Fruit fly (Drosophila melanogaster) whole organism, embryonic: Measurements from ENCODE around the gene CG45218.

Source experiments
- CG10366 ChIP-seq: fragments of 200-800 bp; sonication (Bioruptor generic); IDR thresholded peaks from 2 replicates; pipeline ENCODE4 v1.3.6; 2022; ENCODE audit warnings: missing biosample characterization, missing genetic modification characterization
- CG15479 ChIP-seq: fragments of 200-800 bp; sonication (Bioruptor generic); optimal IDR thresholded peaks from 3 replicates; lab custom pipeline; 2019; ENCODE audit warnings: missing biosample characterization, mild to moderate bottlenecking, missing genetic modification characterization, moderate library complexity
- CG18619 ChIP-seq: fragments of 200-800 bp; sonication (Bioruptor generic); optimal IDR thresholded peaks from 3 replicates; lab custom pipeline; 2017; ENCODE audit warnings: missing biosample characterization, mild to moderate bottlenecking, missing genetic modification characterization
- Dip2 ChIP-seq: fragments of 200-800 bp; sonication (Bioruptor generic); IDR thresholded peaks from 2 replicates; pipeline ENCODE4 v1.3.6; 2022; ENCODE audit warnings: missing biosample characterization, missing genetic modification characterization
- Elba2 ChIP-seq: fragments of 200-800 bp; sonication (Bioruptor generic); optimal IDR thresholded peaks from 3 replicates; lab custom pipeline; 2016; ENCODE audit warnings: missing biosample characterization, missing genetic modification characterization
- Oli ChIP-seq: fragments of 200-800 bp; sonication (Bioruptor generic); optimal IDR thresholded peaks from 2 replicates; lab custom pipeline; 2018; ENCODE audit warnings: missing biosample characterization, mild to moderate bottlenecking, missing genetic modification characterization, moderate library complexity
- Sox102F ChIP-seq: fragments of 200-800 bp; sonication (Bioruptor generic); optimal IDR thresholded peaks from 2 replicates; lab custom pipeline; 2018; ENCODE audit warnings: missing biosample characterization, mild to moderate bottlenecking, missing genetic modification characterization, moderate library complexity
- Spps ChIP-seq: fragments of 200-800 bp; sonication (Bioruptor generic); optimal IDR thresholded peaks from 2 replicates; lab custom pipeline; 2018; ENCODE audit warnings: missing biosample characterization, mild to moderate bottlenecking, missing genetic modification characterization
- ab ChIP-seq: fragments of 200-800 bp; sonication (Bioruptor generic); optimal IDR thresholded peaks from 2 replicates; lab custom pipeline; 2016; ENCODE audit warnings: missing biosample characterization, missing genetic modification characterization
- ac ChIP-seq: fragments of 200-800 bp; sonication (Bioruptor generic); optimal IDR thresholded peaks from 3 replicates; lab custom pipeline; 2017; ENCODE audit warnings: missing biosample characterization, mild to moderate bottlenecking, missing genetic modification characterization
- aop ChIP-seq: fragments of 200-800 bp; sonication (Bioruptor generic); IDR thresholded peaks from 2 replicates; pipeline ENCODE4 v1.3.6; 2022; ENCODE audit warnings: missing biosample characterization, missing genetic modification characterization

DNA sequence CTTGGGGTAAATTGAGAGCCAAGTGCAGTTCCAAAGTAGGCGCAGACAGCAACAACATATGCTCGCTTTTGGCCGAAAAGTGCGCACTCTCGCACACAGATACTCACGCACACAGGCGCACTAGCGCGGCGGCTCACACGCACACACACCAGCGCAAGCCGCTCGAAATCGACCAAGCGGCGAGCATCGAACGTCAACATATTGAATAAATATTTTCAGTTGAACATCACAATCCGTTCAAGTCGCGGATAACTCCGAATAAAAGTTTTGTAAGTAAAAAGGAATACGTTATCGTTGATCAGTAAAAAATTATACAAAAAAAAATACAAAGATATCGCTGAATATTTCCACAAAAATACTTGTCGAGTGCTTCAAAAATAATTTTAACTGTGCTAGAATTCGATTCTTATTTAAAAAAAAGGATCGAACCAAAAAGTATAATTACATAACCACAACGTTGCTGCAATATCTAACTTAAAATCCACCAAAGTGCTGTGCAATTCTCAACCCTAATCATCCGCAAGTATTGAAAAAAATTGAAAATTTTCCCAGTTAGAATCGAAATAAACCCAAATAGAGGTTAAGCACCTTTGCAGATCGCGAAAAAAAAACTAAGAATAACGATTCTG is 9.2 kb downstream of the CG45218 start:
- TF ChIP-seq Spps (tag; lab: Kevin White, UChicago), result no peak
- no peak for TF ChIP-seq CG10366 (GFP tag; lab: Robert Waterston, UW)
- TF ChIP-seq Dip2 (GFP tag; lab: Robert Waterston, UW), result no peak
- TF ChIP-seq ab (GFP tag; lab: Kevin White, UChicago), result no peak
- TF ChIP-seq ac, result no peak
- TF ChIP-seq CG18619, result no peak
- no peak for TF ChIP-seq aop (GFP tag; lab: Robert Waterston, UW)
- TF ChIP-seq CG15479 (GFP tag; lab: Kevin White, UChicago), result no peak
- no peak for TF ChIP-seq Elba2
- TF ChIP-seq Oli, result no peak
- no peak for TF ChIP-seq Sox102F (GFP tag; lab: Kevin White, UChicago)
